Worm (Caenorhabditis elegans) whole organism, mixed stage, embryonic: ENCODE data around the gene kvs-5.

Source experiments
- M03D4.4 ChIP-seq: sonication (generic microtip); optimal IDR thresholded peaks from 2 replicates; lab custom pipeline; 2017; ENCODE audit warnings: mild to moderate bottlenecking, missing genetic modification characterization, missing compliant biosample characterization
- blmp-1 ChIP-seq: fragments of 150-350 bp; optimal IDR thresholded peaks from 2 replicates; lab custom pipeline; 2014; ENCODE audit warnings: missing biosample characterization, missing genetic modification characterization
- ceh-83 ChIP-seq: fragments of 200-800 bp; sonication (Bioruptor generic); optimal IDR thresholded peaks from 2 replicates; lab custom pipeline; 2018; ENCODE audit warnings: mild to moderate bottlenecking, missing genetic modification characterization, missing compliant biosample characterization
- lin-13 ChIP-seq: fragments of 150-350 bp; optimal IDR thresholded peaks from 2 replicates; lab custom pipeline; 2014; ENCODE audit warnings: missing biosample characterization, missing genetic modification characterization
- nhr-28 ChIP-seq: fragments of 150-350 bp; optimal IDR thresholded peaks from 2 replicates; lab custom pipeline; 2014; ENCODE audit warnings: missing biosample characterization, missing genetic modification characterization

- TF ChIP-seq blmp-1 (tag; lab: Kevin White, UChicago) (no peak), nhr-28 (tag; lab: Kevin White, UChicago) (no peak), lin-13 (tag; lab: Kevin White, UChicago) (no peak), M03D4.4 (tag; lab: Kevin White, UChicago) (no peak), ceh-83 (no peak)
Measured at ce11 chrIV:763377-764063, 27.0 kb downstream of the kvs-5 start, which contains the start of gene col-103.
